Fruit fly (Drosophila melanogaster) whole organism: ENCODE results near the gene CG11425.

Source experiments
- CG8478 ChIP-seq: fragments of >200 bp; optimal IDR thresholded peaks from 2 replicates; lab custom pipeline; 2018; ENCODE audit warnings: inconsistent platforms
- Dll ChIP-seq: fragments of >200 bp; optimal IDR thresholded peaks from 2 replicates; lab custom pipeline; 2017
- EcR ChIP-seq, 2 experiments: fragments of >200 bp; optimal IDR thresholded peaks; 2 replicates each; lab custom pipeline; 2017; ENCODE audit warnings: missing biosample characterization in 2 of 2, missing genetic modification characterization in 2 of 2, missing genetic modification reagents in 2 of 2
- pan ChIP-seq: fragments of >200 bp; optimal IDR thresholded peaks from 2 replicates; lab custom pipeline; 2017
- psq ChIP-seq: fragments of >200 bp; optimal IDR thresholded peaks from 2 replicates; lab custom pipeline; 2017
- usp ChIP-seq: fragments of >200 bp; optimal IDR thresholded peaks from 2 replicates; lab custom pipeline; 2017; ENCODE audit warnings: missing biosample characterization, missing genetic modification characterization, mixed read lengths

- TF ChIP-seq usp (GFP tag; lab: Kevin White, UChicago) (no peak), psq (no peak), EcR (GFP tag; optimal IDR thresholded peaks at IDR 0.05; lab: Kevin White, UChicago) (no peak), Dll (lab: Kevin White, UChicago) (no peak), pan (lab: Kevin White, UChicago) (no peak), CG8478 (lab: Kevin White, UChicago) (no peak)
Measured at dm6 chr3L:22458898-22459524, 15.6 kb upstream of the CG11425 start.
